Fruit fly (Drosophila melanogaster): ENCODE data around the gene CG9154.

dm6 chr2L:6047528-6048160 lies 22.8 kb downstream of the CG9154 start, which contains the start of gene IPIP:
- TF ChIP-seq nau (GFP tag; optimal IDR thresholded peaks at IDR 0.05) = no peak
- TF ChIP-seq fru (optimal IDR thresholded peaks at IDR 0.05) = no peak
- no peak for TF ChIP-seq eve (GFP tag; optimal IDR thresholded peaks at IDR 0.05)
- TF ChIP-seq CG4854 (GFP tag; optimal IDR thresholded peaks at IDR 0.05) = no peak
- TF ChIP-seq CG6175 (GFP tag; IDR thresholded peaks at IDR 0.05) = 0 out of 3 replicates have a peak, but pooled peaks have one; percentile 20
- peak; percentile 48 for TF ChIP-seq CG10209 (GFP tag; optimal IDR thresholded peaks at IDR 0.05)
- TF ChIP-seq CG4328 (GFP tag; optimal IDR thresholded peaks at IDR 0.05) = no peak
- TF ChIP-seq Oaz (GFP tag; IDR thresholded peaks at IDR 0.05) = no peak
- peak; percentile 51; the same call in 1 of the 3 replicates for TF ChIP-seq H15 (GFP tag; IDR thresholded peaks at IDR 0.05)
- no peak for TF ChIP-seq Hsf (GFP tag; optimal IDR thresholded peaks at IDR 0.05)
- TF ChIP-seq CG6689 (GFP tag; IDR thresholded peaks at IDR 0.05) = no peak
- no peak for TF ChIP-seq CG17359 (tag; optimal IDR thresholded peaks at IDR 0.05)
- TF ChIP-seq CG6654 (GFP tag; optimal IDR thresholded peaks at IDR 0.05) = no peak
- no peak for TF ChIP-seq Hr51 (GFP tag; optimal IDR thresholded peaks at IDR 0.05)
